Fruit fly (Drosophila melanogaster) whole organism: ENCODE data around the gene CG5835.

Experiments used
- CG8478 ChIP-seq: fragments of >200 bp; optimal IDR thresholded peaks from 2 replicates; lab custom pipeline; 2018; ENCODE audit warnings: inconsistent platforms
- usp ChIP-seq: fragments of >200 bp; optimal IDR thresholded peaks from 2 replicates; lab custom pipeline; 2017; ENCODE audit warnings: missing biosample characterization, missing genetic modification characterization, mixed read lengths

DNA sequence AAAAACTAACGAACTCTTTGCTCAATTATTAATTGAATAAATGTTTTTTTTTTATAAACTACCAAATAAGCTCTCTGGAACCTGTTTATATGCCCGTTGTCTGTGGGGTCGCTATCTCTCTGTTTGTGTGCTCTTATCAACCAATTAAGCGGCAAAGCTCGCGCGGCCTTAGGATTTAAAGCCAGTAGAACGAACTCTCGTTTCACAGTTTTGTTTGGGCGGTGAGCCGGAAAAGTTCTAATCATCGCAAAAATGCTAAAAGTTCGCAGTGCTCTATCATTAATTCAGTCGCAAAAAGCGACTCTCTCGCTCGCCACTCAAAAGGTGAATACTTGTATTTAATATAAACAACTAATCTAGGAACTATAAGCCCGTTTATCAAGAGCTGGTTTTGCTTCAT, 18.5 kb downstream of the CG5835 start, which contains the start of gene Cyp12a4:
- no peak for TF ChIP-seq usp (GFP tag; lab: Kevin White, UChicago)
- TF ChIP-seq CG8478: no peak
